Fruit fly (Drosophila melanogaster) whole organism, embryonic: ENCODE measurements around the gene Pex10.

Experiments
- CG10274 ChIP-seq: fragments of 200-800 bp; sonication (Bioruptor generic); optimal IDR thresholded peaks from 3 replicates; lab custom pipeline; 2017; ENCODE audit warnings: missing biosample characterization, mild to moderate bottlenecking, missing genetic modification characterization
- CG11085 ChIP-seq: fragments of 200-800 bp; sonication (Bioruptor generic); IDR thresholded peaks from 2 replicates; pipeline ENCODE4 v1.3.6; 2022; ENCODE audit warnings: missing biosample characterization, missing genetic modification characterization
- CG11093 ChIP-seq: fragments of 200-800 bp; sonication (Bioruptor generic); IDR thresholded peaks from 3 replicates; pipeline ENCODE4 v1.3.6; 2022; ENCODE audit warnings: missing biosample characterization, missing genetic modification characterization
- CG11398 ChIP-seq: fragments of 200-800 bp; sonication (Bioruptor generic); optimal IDR thresholded peaks from 2 replicates; lab custom pipeline; 2016; ENCODE audit warnings: missing biosample characterization, missing genetic modification characterization
- CG11695 ChIP-seq: fragments of 200-800 bp; sonication (Bioruptor generic); IDR thresholded peaks from 3 replicates; pipeline ENCODE4 v1.3.6; 2022; ENCODE audit warnings: missing biosample characterization, missing genetic modification characterization
- CG12219 ChIP-seq: fragments of 200-800 bp; sonication (Bioruptor generic); optimal IDR thresholded peaks from 3 replicates; lab custom pipeline; 2018; ENCODE audit warnings: missing biosample characterization, mild to moderate bottlenecking, missing genetic modification characterization
- CG14441 ChIP-seq: fragments of 200-800 bp; sonication (Bioruptor generic); IDR thresholded peaks from 2 replicates; pipeline ENCODE4 v1.3.6; 2022; ENCODE audit warnings: missing biosample characterization, missing genetic modification characterization
- CG15479 ChIP-seq: fragments of 200-800 bp; sonication (Bioruptor generic); optimal IDR thresholded peaks from 3 replicates; lab custom pipeline; 2019; ENCODE audit warnings: missing biosample characterization, mild to moderate bottlenecking, missing genetic modification characterization, moderate library complexity
- CG15696 ChIP-seq: fragments of 200-800 bp; sonication (Bioruptor generic); optimal IDR thresholded peaks from 2 replicates; lab custom pipeline; 2019; ENCODE audit warnings: missing biosample characterization, mild to moderate bottlenecking, missing genetic modification characterization, moderate library complexity
- CG18764 ChIP-seq: fragments of 200-800 bp; sonication (Bioruptor generic); optimal IDR thresholded peaks from 3 replicates; lab custom pipeline; 2016; ENCODE audit warnings: missing biosample characterization, missing genetic modification characterization
- CG30020 ChIP-seq: fragments of 200-800 bp; optimal IDR thresholded peaks from 2 replicates; lab custom pipeline; 2019; ENCODE audit warnings: missing biosample characterization, mild to moderate bottlenecking, missing genetic modification characterization, moderate library complexity
- CG34422 ChIP-seq: fragments of 200-800 bp; sonication (Bioruptor generic); IDR thresholded peaks from 3 replicates; pipeline ENCODE4 v1.3.6; 2022; ENCODE audit warnings: missing biosample characterization, missing genetic modification characterization
- CG3726 ChIP-seq: fragments of 200-800 bp; sonication (Bioruptor generic); IDR thresholded peaks from 3 replicates; pipeline ENCODE4, ENCODE4 v1.3.6; 2022; ENCODE audit warnings: missing biosample characterization, missing genetic modification characterization
- CG3847 ChIP-seq: fragments of 200-800 bp; sonication (Bioruptor generic); IDR thresholded peaks from 2 replicates; pipeline ENCODE4 v1.3.6; 2022; ENCODE audit warnings: missing biosample characterization, missing genetic modification characterization
- CG43689 ChIP-seq: fragments of 200-800 bp; sonication (Bioruptor generic); IDR thresholded peaks from 2 replicates; pipeline ENCODE4 v1.3.6; 2022; ENCODE audit warnings: missing biosample characterization, missing genetic modification characterization
- CG4854 ChIP-seq: fragments of 200-800 bp; sonication (Bioruptor generic); optimal IDR thresholded peaks from 2 replicates; lab custom pipeline; 2016; ENCODE audit warnings: missing biosample characterization, missing genetic modification characterization, inconsistent platforms
- CG6765 ChIP-seq: fragments of 200-800 bp; sonication (Bioruptor generic); optimal IDR thresholded peaks from 3 replicates; lab custom pipeline; 2017; ENCODE audit warnings: missing biosample characterization, mild to moderate bottlenecking, missing genetic modification characterization
- CG6791 ChIP-seq: fragments of 200-800 bp; sonication (Bioruptor generic); IDR thresholded peaks from 3 replicates; pipeline ENCODE4 v1.3.6; 2022; ENCODE audit warnings: missing biosample characterization, missing genetic modification characterization; ENCODE audit not compliant: partially characterized antibody
- CG8924 ChIP-seq: fragments of 200-800 bp; optimal IDR thresholded peaks from 3 replicates; lab custom pipeline; 2019; ENCODE audit warnings: missing biosample characterization, mild to moderate bottlenecking, missing genetic modification characterization, moderate library complexity
- CG9876 ChIP-seq: fragments of 200-800 bp; sonication (Bioruptor generic); optimal IDR thresholded peaks from 2 replicates; lab custom pipeline; 2016; ENCODE audit warnings: missing biosample characterization, missing genetic modification characterization
- CTCF ChIP-seq: fragments of 200-800 bp; sonication (Bioruptor generic); optimal IDR thresholded peaks from 2 replicates; lab custom pipeline; 2017; ENCODE audit warnings: missing biosample characterization, mild to moderate bottlenecking, missing genetic modification characterization, moderate library complexity
- Deaf1 ChIP-seq: fragments of 200-800 bp; optimal IDR thresholded peaks from 3 replicates; lab custom pipeline; 2019; ENCODE audit warnings: missing biosample characterization, mild to moderate bottlenecking, missing genetic modification characterization, moderate library complexity
- Dp ChIP-seq: fragments of 200-800 bp; sonication (Bioruptor generic); optimal IDR thresholded peaks from 2 replicates; lab custom pipeline; 2018; ENCODE audit warnings: missing biosample characterization, mild to moderate bottlenecking, missing genetic modification characterization, moderate library complexity
- HLH4C ChIP-seq: fragments of 200-800 bp; sonication (Bioruptor generic); IDR thresholded peaks from 3 replicates; pipeline ENCODE4 v1.3.6; 2022; ENCODE audit warnings: missing biosample characterization, missing genetic modification characterization; ENCODE audit not compliant: partially characterized antibody
- HLHmδ ChIP-seq: fragments of 200-800 bp; sonication (Bioruptor generic); optimal IDR thresholded peaks from 2 replicates; lab custom pipeline; 2018; ENCODE audit warnings: missing biosample characterization, mild to moderate bottlenecking, missing genetic modification characterization, moderate library complexity
- Hmr ChIP-seq: fragments of 200-800 bp; sonication (Bioruptor generic); optimal IDR thresholded peaks from 3 replicates; lab custom pipeline; 2017; ENCODE audit warnings: mild to moderate bottlenecking, missing biosample characterization, missing genetic modification reagents, missing genetic modification characterization
- MBD-R2 ChIP-seq: fragments of 200-800 bp; sonication (Bioruptor generic); IDR thresholded peaks from 2 replicates; pipeline ENCODE4 v1.3.6; 2022; ENCODE audit warnings: missing biosample characterization, missing genetic modification characterization
- Myb ChIP-seq: fragments of 200-800 bp; sonication (Bioruptor generic); optimal IDR thresholded peaks from 2 replicates; lab custom pipeline; 2016; ENCODE audit warnings: missing biosample characterization, missing genetic modification characterization
- NC2α ChIP-seq: fragments of 200-800 bp; sonication (Bioruptor generic); optimal IDR thresholded peaks from 2 replicates; lab custom pipeline; 2016; ENCODE audit warnings: missing biosample characterization, missing genetic modification characterization
- NfI ChIP-seq: fragments of 200-800 bp; sonication (Bioruptor generic); optimal IDR thresholded peaks from 3 replicates; lab custom pipeline; 2018; ENCODE audit warnings: missing biosample characterization, mild to moderate bottlenecking, missing genetic modification characterization, moderate library complexity
- PHDP ChIP-seq: fragments of 200-800 bp; sonication (Bioruptor generic); optimal IDR thresholded peaks from 3 replicates; lab custom pipeline; 2018; ENCODE audit warnings: missing biosample characterization, mild to moderate bottlenecking, missing genetic modification characterization, moderate library complexity
- TFAM ChIP-seq: fragments of 200-800 bp; sonication (Bioruptor generic); optimal IDR thresholded peaks from 2 replicates; lab custom pipeline; 2017; ENCODE audit warnings: missing biosample characterization, missing genetic modification characterization, inconsistent platforms
- Taf1 ChIP-seq: fragments of 200-800 bp; sonication (Bioruptor generic); IDR thresholded peaks from 2 replicates; pipeline ENCODE4 v1.3.6; 2022; ENCODE audit warnings: missing biosample characterization, missing genetic modification characterization
- Tbp ChIP-seq: fragments of >200 bp; optimal IDR thresholded peaks from 2 replicates; lab custom pipeline; 2018; ENCODE audit warnings: missing biosample characterization, missing genetic modification characterization
- az2 ChIP-seq: fragments of 200-800 bp; sonication (Bioruptor generic); optimal IDR thresholded peaks from 3 replicates; lab custom pipeline; 2016; ENCODE audit warnings: missing biosample characterization, missing genetic modification characterization
- cas ChIP-seq: fragments of 200-800 bp; sonication (Bioruptor generic); IDR thresholded peaks from 2 replicates; pipeline ENCODE4 v1.3.6; 2022; ENCODE audit warnings: missing biosample characterization, missing genetic modification characterization
- croc ChIP-seq: fragments of 200-800 bp; sonication (Bioruptor generic); conservative IDR thresholded peaks from 3 replicates; pipeline ENCODE4 v1.3.6; 2022; ENCODE audit warnings: missing biosample characterization, missing genetic modification characterization
- crol ChIP-seq: fragments of 200-800 bp; sonication (Bioruptor generic); IDR thresholded peaks from 2 replicates; pipeline ENCODE4 v1.3.6; 2022; ENCODE audit warnings: missing biosample characterization, missing genetic modification characterization
- dpn ChIP-seq, 2 experiments: fragments of 200-800 bp; sonication (Bioruptor generic); optimal IDR thresholded peaks; 3 replicates each; lab custom pipeline; 2016; ENCODE audit warnings: missing biosample characterization in 2 of 2, missing genetic modification characterization in 2 of 2
- esg ChIP-seq: fragments of 200-800 bp; sonication (Bioruptor generic); conservative IDR thresholded peaks from 2 replicates; pipeline ENCODE4 v1.3.6; 2022; ENCODE audit warnings: missing biosample characterization, missing genetic modification characterization
- fd3F ChIP-seq: fragments of 200-800 bp; sonication (Bioruptor generic); optimal IDR thresholded peaks from 2 replicates; lab custom pipeline; 2018; ENCODE audit warnings: missing biosample characterization, mild to moderate bottlenecking, missing genetic modification characterization, moderate library complexity
- ftz-f1 ChIP-seq: fragments of 200-800 bp; sonication (Bioruptor generic); optimal IDR thresholded peaks from 2 replicates; lab custom pipeline; 2016; ENCODE audit warnings: missing biosample characterization, missing genetic modification characterization
- jumu ChIP-seq: fragments of 200-800 bp; sonication (Bioruptor generic); optimal IDR thresholded peaks from 3 replicates; lab custom pipeline; 2016; ENCODE audit warnings: missing biosample characterization, missing genetic modification characterization
- lab ChIP-seq: fragments of 200-800 bp; sonication (Bioruptor generic); optimal IDR thresholded peaks from 3 replicates; lab custom pipeline; 2017; ENCODE audit warnings: missing biosample characterization, missing genetic modification characterization, mild to moderate bottlenecking, moderate library complexity, missing genetic modification reagents
- pum ChIP-seq: fragments of 200-800 bp; sonication (Bioruptor generic); optimal IDR thresholded peaks from 2 replicates; lab custom pipeline; 2016; ENCODE audit warnings: missing biosample characterization, missing genetic modification characterization
- sim ChIP-seq: fragments of 200-800 bp; sonication (Bioruptor generic); IDR thresholded peaks from 2 replicates; pipeline ENCODE4 v1.3.6; 2022; ENCODE audit warnings: missing biosample characterization, missing genetic modification characterization
- tin ChIP-seq: fragments of 200-800 bp; sonication (Bioruptor generic); optimal IDR thresholded peaks from 3 replicates; lab custom pipeline; 2016; ENCODE audit warnings: missing biosample characterization, missing genetic modification characterization
- tna ChIP-seq: fragments of 200-800 bp; sonication (Bioruptor generic); IDR thresholded peaks from 2 replicates; pipeline ENCODE4 v1.3.6; 2022; ENCODE audit warnings: missing biosample characterization, missing genetic modification characterization; ENCODE audit not compliant: partially characterized antibody
- unpg ChIP-seq: fragments of 200-800 bp; sonication (Bioruptor generic); optimal IDR thresholded peaks from 3 replicates; lab custom pipeline; 2018; ENCODE audit warnings: missing biosample characterization, mild to moderate bottlenecking, missing genetic modification characterization, moderate library complexity
- wor ChIP-seq: fragments of 200-800 bp; sonication (Bioruptor generic); IDR thresholded peaks from 2 replicates; pipeline ENCODE4 v1.3.6; 2022; ENCODE audit warnings: missing biosample characterization, missing genetic modification characterization
- yki ChIP-seq: fragments of >200 bp; optimal IDR thresholded peaks from 3 replicates; lab custom pipeline; 2018

The Pex10 gene

DNA sequence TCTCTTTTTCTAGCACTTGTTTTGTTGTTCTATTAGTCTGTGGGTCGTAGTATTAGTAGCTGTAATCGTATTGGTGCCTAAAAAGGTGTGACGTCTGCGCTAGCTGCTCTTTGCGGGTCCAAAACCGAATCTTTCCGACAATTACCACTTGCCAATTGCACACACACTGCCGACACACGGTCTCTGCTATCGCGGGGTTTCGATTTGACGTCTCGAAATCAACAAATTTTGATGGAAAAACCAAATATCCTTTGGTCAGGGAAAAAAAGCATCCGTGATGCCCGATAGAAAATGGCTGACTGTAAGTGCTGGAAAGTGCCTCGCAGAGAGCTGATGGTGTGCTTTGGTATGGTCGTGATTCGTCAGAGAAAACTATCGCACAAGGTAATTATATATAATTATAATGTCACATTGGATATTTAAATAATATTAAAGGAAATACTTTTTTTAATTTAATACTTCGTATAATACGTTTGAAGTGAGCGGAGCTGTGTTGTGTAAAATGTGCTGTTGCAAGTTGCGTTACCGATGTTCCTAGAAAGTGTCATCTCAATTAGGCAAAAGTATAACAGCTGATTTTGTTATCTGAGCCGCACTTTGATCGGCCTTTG is at the start of gene Pex10, which contains the start of gene CG12099 (continued):
- TF ChIP-seq CG15696 (tag; lab: Kevin White, UChicago) (peak; percentile 91), croc (GFP tag; lab: Robert Waterston, UW) (peak; percentile 90), fd3F (GFP tag; lab: Kevin White, UChicago) (peak; percentile 82), yki (lab: Kevin White, UChicago) (no peak), Myb (peak; percentile 38), crol (GFP tag; lab: Robert Waterston, UW) (0 out of 2 replicates have a peak, but pooled peaks have one; percentile 32), CG8924 (peak; percentile 88), CG14441 (peak; percentile 89), tna (GFP tag; lab: Robert Waterston, UW) (peak; percentile 79), az2 (peak; percentile 88), pum (GFP tag; lab: Kevin White, UChicago) (peak; percentile 67), HLHmδ (GFP tag; lab: Kevin White, UChicago) (no peak), CG18764 (peak; percentile 83), HLH4C (GFP tag; lab: Robert Waterston, UW) (peak; percentile 89), ftz-f1 (GFP tag; lab: Kevin White, UChicago) (peak; percentile 15), Hmr (GFP tag; lab: Kevin White, UChicago) (peak; percentile 89), NC2α (GFP tag; lab: Kevin White, UChicago) (no peak), CG12219 (GFP tag; lab: Kevin White, UChicago) (peak; percentile 58), CG15479 (GFP tag; lab: Kevin White, UChicago) (peak; percentile 30), CTCF (GFP tag; lab: Kevin White, UChicago) (no peak), CG34422 (GFP tag; lab: Robert Waterston, UW) (peak; percentile 95), PHDP (tag; lab: Kevin White, UChicago) (peak; percentile 74), Taf1 (GFP tag; lab: Robert Waterston, UW) (peak; percentile 86), CG11398 (GFP tag; lab: Kevin White, UChicago) (no peak), CG30020 (tag; lab: Kevin White, UChicago) (peak; percentile 81), CG3847 (GFP tag; lab: Robert Waterston, UW) (peak; percentile 97), dpn (GFP tag; optimal IDR thresholded peaks at IDR 0.05; lab: Kevin White, UChicago) (peak; percentile 67 to 93), Dp (peak; percentile 33), CG4854 (GFP tag; lab: Kevin White, UChicago) (peak; percentile 74), Tbp (no peak), NfI (peak; percentile 90), CG9876 (GFP tag; lab: Kevin White, UChicago) (no peak), MBD-R2 (GFP tag; lab: Robert Waterston, UW) (peak; percentile 92), tin (GFP tag; lab: Kevin White, UChicago) (peak; percentile 91), lab (GFP tag; lab: Kevin White, UChicago) (peak; percentile 91), esg (peak; percentile 91), sim (GFP tag; lab: Robert Waterston, UW) (peak; percentile 46; the same call in 1 of the 2 replicates)

DNA sequence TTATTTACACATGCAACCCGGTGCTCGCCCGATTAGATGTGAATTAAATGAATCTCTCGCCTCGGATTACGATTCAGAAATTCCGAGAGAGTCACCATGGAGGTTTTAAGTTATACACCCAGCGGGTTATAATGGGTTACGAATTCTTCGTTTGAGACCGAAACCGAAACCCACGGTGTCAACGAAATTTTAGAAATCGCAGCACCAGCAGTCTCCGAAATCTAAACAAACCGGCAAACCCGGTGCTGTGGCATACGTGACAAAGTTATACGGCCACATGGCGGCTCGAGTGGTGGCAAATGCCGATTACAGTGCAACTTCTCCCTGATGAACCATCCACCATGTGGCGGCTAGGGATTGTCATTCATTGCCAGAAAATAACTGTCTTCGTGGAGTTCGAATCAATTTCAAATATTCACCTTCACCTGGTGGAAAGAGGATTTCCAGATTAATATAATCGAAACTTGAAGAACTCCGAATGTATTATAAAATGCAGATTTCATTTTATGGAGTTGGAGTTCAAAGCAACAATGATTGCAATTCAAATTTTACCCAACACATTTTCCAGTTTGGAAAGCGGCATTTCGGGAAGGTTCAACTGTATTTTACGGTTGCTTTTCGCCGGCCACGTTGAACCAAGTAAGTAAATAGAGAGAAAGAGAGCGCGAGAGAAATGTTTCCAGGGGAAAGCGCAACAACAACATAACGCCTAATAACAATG is 42.0 kb upstream of the Pex10 start:
- TF ChIP-seq wor (peak; percentile 76), CG10274 (peak; percentile 49), CG43689 (0 out of 2 replicates have a peak, but pooled peaks have one; percentile 19), jumu (peak; percentile 52), unpg (GFP tag; lab: Kevin White, UChicago) (peak; percentile 69), CG11085 (GFP tag; lab: Robert Waterston, UW) (no peak), NC2α (GFP tag; lab: Kevin White, UChicago) (peak; percentile 10), CG3726 (GFP tag; lab: Robert Waterston, UW) (no peak), TFAM (no peak), CG11093 (GFP tag; lab: Robert Waterston, UW) (peak; percentile 57; the same call in 1 of the 3 replicates), CG11695 (GFP tag; lab: Robert Waterston, UW) (peak; percentile 72), cas (GFP tag; lab: Robert Waterston, UW) (no peak), Deaf1 (tag; lab: Kevin White, UChicago) (peak; percentile 9), CG6791 (GFP tag; lab: Robert Waterston, UW) (no peak), CG6765 (GFP tag; lab: Kevin White, UChicago) (no peak)
